Worm (Caenorhabditis elegans): Measurements from ENCODE around the gene R155.3.

R155.3 gene

DNA sequence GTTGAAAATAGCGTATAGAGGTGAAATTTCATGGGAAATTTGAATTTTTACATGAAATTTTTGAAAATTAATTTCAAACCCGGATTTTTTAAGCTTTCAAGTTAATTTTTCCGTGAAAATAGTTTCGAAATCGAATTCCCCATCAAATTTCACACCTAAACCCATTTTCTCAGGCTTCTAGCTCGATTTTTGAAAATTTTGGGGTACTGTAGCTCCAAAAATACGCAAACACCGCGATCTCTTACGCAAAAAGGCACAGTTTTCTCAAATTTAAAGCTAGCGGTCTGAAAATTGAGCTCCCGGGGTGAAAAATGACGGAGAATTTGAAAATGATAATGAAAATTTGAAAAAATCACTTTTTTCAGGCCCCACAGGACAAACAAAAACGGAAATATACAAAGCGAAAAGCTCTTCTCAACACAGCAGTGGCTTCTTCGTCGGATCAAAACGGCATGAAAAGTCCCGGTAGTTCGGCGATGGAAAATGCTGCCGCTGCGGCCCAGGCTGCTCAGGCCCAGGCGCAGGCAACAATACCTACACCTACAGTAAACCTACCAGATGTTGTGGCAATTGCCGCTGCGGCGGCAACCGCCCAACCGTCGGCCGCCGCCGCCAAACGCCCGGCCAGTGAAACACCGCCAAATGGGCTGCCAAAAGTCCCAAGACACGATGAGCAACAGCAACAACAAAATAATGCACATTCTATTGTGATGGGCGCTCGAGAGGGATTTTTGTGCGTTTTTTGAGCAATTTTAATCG, 47.6 kb downstream of the R155.3 start (continued):
- TF ChIP-seq hrde-1 (tag; optimal IDR thresholded peaks at IDR 0.05; ENCODE audit: borderline replicate concordance) (no peak), madf-6 (GFP tag; IDR thresholded peaks at IDR 0.05) (no peak)

DNA sequence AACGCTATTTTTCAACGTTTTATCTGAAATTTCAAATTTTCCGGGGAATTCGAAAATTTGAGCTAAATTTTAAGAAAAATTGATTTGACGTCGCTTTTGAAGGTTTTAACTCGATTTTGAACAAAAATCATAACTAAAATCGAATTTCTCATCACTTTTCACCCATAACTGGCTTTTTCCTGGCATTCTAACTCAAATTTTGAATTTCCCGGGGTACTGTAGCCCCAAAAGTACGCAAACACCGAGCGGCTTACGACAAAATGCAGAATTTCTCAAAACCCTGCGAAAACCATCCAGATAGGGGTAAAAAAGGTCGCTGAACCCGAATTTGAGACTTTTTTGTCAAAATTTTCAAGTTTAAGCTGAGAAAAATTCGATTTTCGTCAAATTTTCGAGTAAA, 49.3 kb downstream of the R155.3 start:
- TF ChIP-seq K11D2.4 (GFP tag; IDR thresholded peaks at IDR 0.05) (no peak), lsl-1 (GFP tag; optimal IDR thresholded peaks at IDR 0.05) (no peak), K12H6.12 (tag; optimal IDR thresholded peaks at IDR 0.05) (no peak), hlh-26 (GFP tag; conservative IDR thresholded peaks at IDR 0.05) (no peak), sea-2 (GFP tag; IDR thresholded peaks at IDR 0.05) (no peak), ztf-6 (GFP tag; IDR thresholded peaks at IDR 0.05) (no peak), aptf-2 (GFP tag; conservative IDR thresholded peaks at IDR 0.05) (no peak), D2030.7 (GFP tag; IDR thresholded peaks at IDR 0.05) (no peak), gei-17 (GFP tag; optimal IDR thresholded peaks at IDR 0.05) (no peak), hmg-20 (GFP tag; IDR thresholded peaks at IDR 0.05) (no peak), lin-35 (GFP tag; optimal IDR thresholded peaks at IDR 0.05) (no peak), Y53G8AR.9 (GFP tag; conservative IDR thresholded peaks at IDR 0.05) (no peak), nhr-120 (GFP tag; IDR thresholded peaks at IDR 0.05) (no peak), lin-54 (GFP tag; optimal IDR thresholded peaks at IDR 0.05) (no peak)

DNA sequence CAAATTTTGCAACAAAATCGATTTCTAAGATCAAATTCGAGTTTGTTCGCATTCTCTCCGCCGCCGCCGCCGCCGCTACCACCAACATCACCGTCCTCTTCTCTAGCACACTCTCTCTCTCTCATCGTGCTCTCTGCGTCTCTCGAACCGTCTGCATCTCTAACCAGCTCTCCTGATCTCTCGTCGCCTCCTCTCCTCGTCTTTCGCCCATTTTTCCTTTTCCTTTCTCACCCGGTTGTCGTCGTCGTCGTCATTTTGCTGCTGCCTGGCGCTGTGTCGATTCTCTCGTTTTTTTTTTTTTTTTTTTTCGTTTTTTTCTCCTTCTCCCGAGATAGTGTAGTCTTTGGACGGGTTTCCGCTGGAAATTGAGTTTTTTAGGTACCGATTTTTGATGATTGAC, 50.1 kb downstream of the R155.3 start:
- no peak for TF ChIP-seq hmg-20 (GFP tag; IDR thresholded peaks at IDR 0.05)
- TF ChIP-seq mcd-1 (GFP tag; IDR thresholded peaks at IDR 0.05) = peak; percentile 82
- no peak for TF ChIP-seq C17E4.6 (GFP tag; IDR thresholded peaks at IDR 0.05)
- TF ChIP-seq pbrm-1 (GFP tag; IDR thresholded peaks at IDR 0.05) = peak; percentile 68
- TF ChIP-seq ztf-26 (tag; optimal IDR thresholded peaks at IDR 0.05) = peak; percentile 71
- TF ChIP-seq zim-3 (tag; optimal IDR thresholded peaks at IDR 0.05) = no peak
- TF ChIP-seq him-1 (tag; optimal IDR thresholded peaks at IDR 0.05) = no peak
- TF ChIP-seq rec-8 (tag; optimal IDR thresholded peaks at IDR 0.05) = no peak
- TF ChIP-seq lin-35 (GFP tag; optimal IDR thresholded peaks at IDR 0.05) = peak in 1 of 3 experiments; percentile 35
- TF ChIP-seq sea-2 (GFP tag; IDR thresholded peaks at IDR 0.05) = no peak
- TF ChIP-seq lag-1 (GFP tag; IDR thresholded peaks at IDR 0.05) = peak; percentile 81; the same call in 1 of the 2 replicates
- TF ChIP-seq pha-4 (tag; optimal IDR thresholded peaks at IDR 0.05) = peak; percentile 79
- peak; percentile 89 for TF ChIP-seq ztf-22 (GFP tag; optimal IDR thresholded peaks at IDR 0.05)
- TF ChIP-seq F33H1.4 (GFP tag; IDR thresholded peaks at IDR 0.05) = no peak
- 0 out of 2 replicates have a peak, but pooled peaks have one; percentile 32 for TF ChIP-seq ztf-6 (GFP tag; IDR thresholded peaks at IDR 0.05)
- 0 out of 2 replicates have a peak, but pooled peaks have one; percentile 12 for TF ChIP-seq lir-1 (GFP tag; conservative IDR thresholded peaks at IDR 0.05)
- TF ChIP-seq hrde-1 (tag; optimal IDR thresholded peaks at IDR 0.05; ENCODE audit: borderline replicate concordance) = no peak
- no peak for TF ChIP-seq F37B4.10 (GFP tag; IDR thresholded peaks at IDR 0.05)
- no peak for TF ChIP-seq lsy-27 (tag; optimal IDR thresholded peaks at IDR 0.05; ENCODE audit: borderline replicate concordance, insufficient read depth)
- TF ChIP-seq nhr-90 (tag; optimal IDR thresholded peaks at IDR 0.05) = no peak
- TF ChIP-seq ceh-91 (GFP tag; IDR thresholded peaks at IDR 0.05) = no peak
- peak; percentile 30 for TF ChIP-seq athp-1 (tag; optimal IDR thresholded peaks at IDR 0.05)
- TF ChIP-seq ztf-28 (GFP tag; IDR thresholded peaks at IDR 0.05) = no peak
- TF ChIP-seq lin-40 (tag; optimal IDR thresholded peaks at IDR 0.05) = peak; percentile 95
- no peak for TF ChIP-seq cebp-1 (GFP tag; IDR thresholded peaks at IDR 0.05)
- TF ChIP-seq cebp-1 (tag; optimal IDR thresholded peaks at IDR 0.05) = peak; percentile 82
- peak; percentile 91 for TF ChIP-seq C06A6.2 (GFP tag; conservative IDR thresholded peaks at IDR 0.05)
- TF ChIP-seq ceh-79 (tag; optimal IDR thresholded peaks at IDR 0.05) = no peak
- peak; percentile 69 for TF ChIP-seq ceh-27 (GFP tag; optimal IDR thresholded peaks at IDR 0.05)
- peak; percentile 95 for TF ChIP-seq K11D2.4 (GFP tag; IDR thresholded peaks at IDR 0.05)
- no peak for TF ChIP-seq nfya-2 (GFP tag; IDR thresholded peaks at IDR 0.05)
- TF ChIP-seq ztf-3 (GFP tag; optimal IDR thresholded peaks at IDR 0.05) = peak; percentile 72
- no peak for TF ChIP-seq unc-62 (GFP tag; optimal IDR thresholded peaks at IDR 0.05)
- TF ChIP-seq B0035.1 (tag; optimal IDR thresholded peaks at IDR 0.05) = peak; percentile 60

Measured in whole organism, young adult.